Worm (Caenorhabditis elegans) whole organism, early embryonic: ENCODE data around the gene C04G6.13.

Experiments
- B0310.2 ChIP-seq: sonication (generic microtip); optimal IDR thresholded peaks from 2 replicates; lab custom pipeline; 2016; ENCODE audit warnings: mild to moderate bottlenecking, missing genetic modification characterization, missing compliant biosample characterization
- F13C5.2 ChIP-seq: sonication (generic microtip); optimal IDR thresholded peaks from 2 replicates; lab custom pipeline; 2017; ENCODE audit warnings: mild to moderate bottlenecking, missing genetic modification characterization, inconsistent platforms, missing compliant biosample characterization
- aly-1 ChIP-seq: sonication (generic microtip); optimal IDR thresholded peaks from 2 replicates; lab custom pipeline; 2016; ENCODE audit warnings: missing genetic modification characterization, missing compliant biosample characterization
- ama-1 ChIP-seq: fragments of 150-350 bp; optimal IDR thresholded peaks from 2 replicates; lab custom pipeline; 2014
- ceh-13 ChIP-seq: fragments of 200-800 bp; sonication (Bioruptor generic); optimal IDR thresholded peaks from 2 replicates; lab custom pipeline; 2018; ENCODE audit warnings: mild to moderate bottlenecking, missing genetic modification characterization, missing compliant biosample characterization
- ceh-36 ChIP-seq: sonication (generic microtip); optimal IDR thresholded peaks from 2 replicates; lab custom pipeline; 2016; ENCODE audit warnings: missing genetic modification characterization, inconsistent platforms, missing compliant biosample characterization
- ets-7 ChIP-seq: sonication (generic microtip); optimal IDR thresholded peaks from 2 replicates; lab custom pipeline; 2016; ENCODE audit warnings: missing genotype, missing genetic modification characterization, missing compliant biosample characterization
- flt-1 ChIP-seq: fragments of 200-800 bp; sonication (Bioruptor generic); IDR thresholded peaks from 2 replicates; pipeline ENCODE4 v1.3.6; 2022; ENCODE audit warnings: missing genetic modification characterization, missing compliant biosample characterization
- hmbx-1 ChIP-seq: sonication (generic microtip); optimal IDR thresholded peaks from 2 replicates; lab custom pipeline; 2016; ENCODE audit warnings: mild to moderate bottlenecking, missing genetic modification characterization, missing compliant biosample characterization
- hmg-4 ChIP-seq: fragments of 200-800 bp; sonication (Bioruptor generic); optimal IDR thresholded peaks from 2 replicates; lab custom pipeline; 2018; ENCODE audit warnings: mild to moderate bottlenecking, missing genetic modification characterization, missing compliant biosample characterization
- hnd-1 ChIP-seq: sonication (generic microtip); optimal IDR thresholded peaks from 2 replicates; lab custom pipeline; 2016; ENCODE audit warnings: missing genetic modification characterization, missing compliant biosample characterization
- pes-1 ChIP-seq: fragments of 200-800 bp; sonication (Bioruptor generic); IDR thresholded peaks from 2 replicates; pipeline ENCODE4 v1.3.6; 2022; ENCODE audit warnings: missing genetic modification reagents, missing genetic modification characterization, missing compliant biosample characterization
- scrt-1 ChIP-seq: fragments of 200-800 bp; sonication (Bioruptor generic); IDR thresholded peaks from 2 replicates; pipeline ENCODE4 v1.3.6; 2022; ENCODE audit warnings: missing genetic modification characterization, missing compliant biosample characterization
- sea-1 ChIP-seq: fragments of 200-800 bp; sonication (Bioruptor generic); conservative IDR thresholded peaks from 2 replicates; pipeline ENCODE4 v1.3.6; 2022; ENCODE audit warnings: missing genetic modification characterization, missing compliant biosample characterization
- tbx-11 ChIP-seq: fragments of 200-800 bp; sonication (Bioruptor generic); IDR thresholded peaks from 2 replicates; pipeline ENCODE4 v1.3.6; 2022; ENCODE audit warnings: missing genetic modification characterization, missing compliant biosample characterization
- tbx-37 ChIP-seq: fragments of 200-800 bp; sonication (Bioruptor generic); conservative IDR thresholded peaks from 2 replicates; pipeline ENCODE4 v1.3.6; 2022; ENCODE audit warnings: missing genetic modification reagents, missing genetic modification characterization, missing compliant biosample characterization
- tra-4 ChIP-seq: sonication (generic microtip); optimal IDR thresholded peaks from 2 replicates; lab custom pipeline; 2017; ENCODE audit warnings: missing genetic modification characterization, missing compliant biosample characterization

C04G6.13 gene

ce11 chrII:5093945-5094344 lies at the start of gene C04G6.13:
Gene C04G6.13, plus strand, starts transcription at chrII:5094245.
- TF ChIP-seq ets-7 (tag; lab: Kevin White, UChicago) (no peak), ama-1 (lab: Kevin White, UChicago) (no peak), B0310.2 (tag; lab: Kevin White, UChicago) (no peak)

DNA sequence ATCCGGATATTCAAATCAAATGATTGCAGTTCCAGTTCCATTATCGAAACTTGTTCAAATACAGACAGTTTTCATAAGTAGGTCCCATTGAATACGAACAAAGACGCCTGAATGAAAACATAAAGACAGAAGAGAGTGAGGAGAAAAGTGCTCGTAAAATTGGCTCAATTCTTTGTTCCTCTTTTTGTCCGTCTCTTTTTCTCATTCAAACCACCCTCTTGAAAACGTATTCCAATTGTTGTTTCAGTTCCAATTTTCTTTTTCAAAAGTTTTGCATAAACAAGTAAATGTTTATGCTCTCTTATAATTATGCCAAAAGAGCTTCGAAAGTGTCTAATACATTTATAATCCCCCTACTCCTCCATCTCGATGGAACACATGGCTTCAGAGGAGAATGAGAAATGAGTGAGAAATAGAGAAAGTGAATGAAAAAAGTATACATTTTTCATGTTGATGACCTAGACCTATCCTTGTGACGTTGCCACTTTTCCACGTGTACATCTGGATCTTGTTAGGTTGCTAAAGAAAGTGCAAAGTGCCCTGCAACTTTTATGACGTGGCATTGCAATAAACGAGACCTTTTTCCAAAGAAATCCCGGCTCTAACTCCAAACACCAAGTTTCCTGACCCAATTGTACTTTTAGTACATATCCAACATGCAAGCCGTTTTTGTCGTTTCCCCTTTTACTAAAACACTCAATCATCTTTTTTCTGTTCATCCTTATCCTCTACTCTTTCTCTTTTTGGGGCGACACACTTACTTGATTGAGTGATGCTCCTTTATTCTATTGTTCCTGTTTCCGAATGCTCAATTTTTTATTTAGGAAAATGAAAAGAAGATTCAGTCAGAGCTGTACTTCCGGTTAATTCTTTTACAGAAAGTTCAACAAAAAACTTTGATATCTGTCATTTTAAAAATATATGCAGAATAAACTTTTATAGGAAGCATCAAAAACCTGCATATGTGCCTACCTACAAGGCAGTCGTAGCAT lies 47.5 kb upstream of the C04G6.13 start:
- no peak for TF ChIP-seq tbx-11 (GFP tag; lab: Robert Waterston, UW)
- no peak for TF ChIP-seq hmbx-1 (tag; lab: Kevin White, UChicago)
- no peak for TF ChIP-seq tra-4 (tag; lab: Kevin White, UChicago)

ce11 chrII:5047279-5047678 lies 46.8 kb upstream of the C04G6.13 start:
- no peak for TF ChIP-seq ceh-13 (GFP tag; lab: Kevin White, UChicago)
- TF ChIP-seq flt-1, result no peak
- no peak for TF ChIP-seq F13C5.2 (tag; lab: Kevin White, UChicago)
- TF ChIP-seq pes-1, result no peak
- no peak for TF ChIP-seq ets-7 (tag; lab: Kevin White, UChicago)
- TF ChIP-seq tbx-11 (GFP tag; lab: Robert Waterston, UW), result no peak
- no peak for TF ChIP-seq B0310.2 (tag; lab: Kevin White, UChicago)
- TF ChIP-seq ama-1 (lab: Kevin White, UChicago), result no peak
- TF ChIP-seq sea-1 (GFP tag; lab: Robert Waterston, UW), result no peak
- no peak for TF ChIP-seq scrt-1 (GFP tag; lab: Robert Waterston, UW)
- TF ChIP-seq tbx-37, result no peak
- TF ChIP-seq hmbx-1 (tag; lab: Kevin White, UChicago), result no peak
- no peak for TF ChIP-seq ceh-36
- no peak for TF ChIP-seq hmg-4 (GFP tag; lab: Kevin White, UChicago)
- no peak for TF ChIP-seq tra-4 (tag; lab: Kevin White, UChicago)
- no peak for TF ChIP-seq aly-1 (tag; lab: Kevin White, UChicago)
- TF ChIP-seq hnd-1 (tag; lab: Kevin White, UChicago), result no peak

DNA sequence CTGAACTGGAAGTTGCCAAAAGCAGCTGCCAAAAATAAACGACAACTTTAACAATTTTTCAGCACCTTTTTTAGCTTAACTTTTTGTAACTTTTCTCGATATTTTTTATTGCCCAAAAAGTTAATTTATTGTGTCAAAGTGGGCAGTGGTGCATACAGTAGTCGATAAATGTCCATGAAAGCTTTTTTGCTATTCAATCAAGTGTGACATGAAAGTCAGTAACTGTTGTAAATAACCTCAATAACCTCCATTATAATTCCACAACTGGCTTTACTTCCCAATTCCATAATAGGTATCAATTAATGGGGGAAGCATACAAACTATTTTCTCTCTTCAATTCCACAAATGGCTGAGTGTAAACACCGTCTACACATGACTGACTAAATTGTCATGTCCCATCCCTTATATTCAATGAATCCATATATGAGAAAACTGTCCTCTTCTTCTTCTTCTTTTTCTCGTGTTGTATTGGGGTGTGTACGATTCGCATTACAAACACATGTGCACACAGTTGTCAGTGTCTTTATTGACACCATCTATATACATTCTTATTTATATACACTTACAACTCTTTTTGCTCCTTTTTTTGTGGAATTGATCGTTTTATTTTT lies 45.8 kb upstream of the C04G6.13 start:
- TF ChIP-seq B0310.2 (tag; lab: Kevin White, UChicago) (no peak), hnd-1 (tag; lab: Kevin White, UChicago) (no peak), ceh-36 (no peak), scrt-1 (GFP tag; lab: Robert Waterston, UW) (no peak), hmbx-1 (tag; lab: Kevin White, UChicago) (no peak), sea-1 (GFP tag; lab: Robert Waterston, UW) (no peak), flt-1 (no peak), aly-1 (tag; lab: Kevin White, UChicago) (no peak), hmg-4 (GFP tag; lab: Kevin White, UChicago) (no peak), F13C5.2 (tag; lab: Kevin White, UChicago) (no peak), tbx-37 (no peak), ama-1 (lab: Kevin White, UChicago) (no peak), ets-7 (tag; lab: Kevin White, UChicago) (no peak), tra-4 (tag; lab: Kevin White, UChicago) (no peak), pes-1 (no peak), ceh-13 (GFP tag; lab: Kevin White, UChicago) (no peak), tbx-11 (GFP tag; lab: Robert Waterston, UW) (no peak)

- TF ChIP-seq B0310.2 (tag; lab: Kevin White, UChicago) (no peak), F13C5.2 (tag; lab: Kevin White, UChicago) (no peak), ets-7 (tag; lab: Kevin White, UChicago) (no peak)
Measured at ce11 chrII:5049249-5049648, 44.8 kb upstream of the C04G6.13 start.

DNA sequence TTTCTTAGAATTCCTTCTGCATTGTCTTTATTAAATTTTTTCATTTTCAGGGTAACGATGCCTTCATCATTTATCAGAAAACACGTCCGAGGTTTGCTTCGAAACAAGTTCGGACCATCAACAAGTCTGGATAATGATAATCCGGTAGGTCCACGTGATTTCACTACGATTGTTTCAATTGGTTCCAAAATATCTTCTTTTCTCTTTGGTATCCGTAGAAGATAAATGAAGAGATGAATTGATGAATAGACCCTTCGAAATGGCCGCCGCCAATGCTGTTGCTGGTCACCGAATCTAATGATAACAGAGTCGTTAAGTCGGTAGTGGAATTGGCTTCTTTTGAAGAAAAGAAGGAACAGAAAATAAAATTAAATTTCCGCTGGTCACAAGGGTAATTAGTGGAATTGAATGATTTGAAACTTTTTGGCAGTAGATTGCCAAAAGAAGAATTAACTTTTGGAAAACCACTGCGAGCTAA lies 44.1 kb upstream of the C04G6.13 start, which contains the start of gene F33G12.6:
TSS of gene F33G12.6 (plus strand) at position 51 of the 478 bp plus-strand sequence.
- no peak for TF ChIP-seq aly-1 (tag; lab: Kevin White, UChicago)

ce11 chrII:5050776-5051175 lies 43.3 kb upstream of the C04G6.13 start:
- TF ChIP-seq hnd-1 (tag; lab: Kevin White, UChicago) (no peak), ets-7 (tag; lab: Kevin White, UChicago) (no peak), ceh-36 (no peak), sea-1 (GFP tag; lab: Robert Waterston, UW) (no peak), F13C5.2 (tag; lab: Kevin White, UChicago) (no peak), pes-1 (no peak)
